Worm (Caenorhabditis elegans) whole organism, young adult: ENCODE measurements around the gene col-128.

Source experiments
- B0261.1 ChIP-seq: sonication (generic microtip); optimal IDR thresholded peaks from 2 replicates; lab custom pipeline; 2016; ENCODE audit warnings: mild to moderate bottlenecking, missing genetic modification characterization, moderate library complexity, missing compliant biosample characterization
- C17E4.6 ChIP-seq: fragments of 200-800 bp; sonication (Bioruptor generic); IDR thresholded peaks from 2 replicates; pipeline ENCODE4 v1.3.6; 2022; ENCODE audit warnings: missing genetic modification reagents, missing genetic modification characterization, missing compliant biosample characterization
- F23B12.7 ChIP-seq: sonication (generic microtip); optimal IDR thresholded peaks from 2 replicates; lab custom pipeline; 2017; ENCODE audit warnings: missing genetic modification characterization, mild to moderate bottlenecking, missing compliant biosample characterization, antibody characterized with exemption, moderate library complexity; ENCODE audit not compliant: insufficient read depth
- F33H1.4 ChIP-seq: fragments of 200-800 bp; sonication (Bioruptor generic); IDR thresholded peaks from 2 replicates; pipeline ENCODE4 v1.3.6; 2022; ENCODE audit warnings: missing genetic modification reagents, missing genetic modification characterization, missing compliant biosample characterization
- Y53G8AR.9 ChIP-seq: fragments of 200-800 bp; sonication (Bioruptor generic); conservative IDR thresholded peaks from 2 replicates; pipeline ENCODE4 v1.3.6; 2022; ENCODE audit warnings: missing genetic modification reagents, missing genetic modification characterization, missing compliant biosample characterization
- Y67H2A.10 ChIP-seq: fragments of 200-800 bp; sonication (Bioruptor generic); conservative IDR thresholded peaks from 2 replicates; pipeline ENCODE4 v1.3.6; 2022; ENCODE audit warnings: missing genetic modification reagents, missing genetic modification characterization, missing compliant biosample characterization
- ama-1 ChIP-seq, 3 experiments: fragments of 150-350 bp in 1 of 3; sonication (generic microtip) in 2 of 3; optimal IDR thresholded peaks; 2 replicates each; lab custom pipeline; 2014 to 2018; ENCODE audit warnings: missing biosample characterization in 2 of 3, missing genetic modification characterization in 2 of 3, missing genetic modification reagents in 2 of 3
- atf-7 ChIP-seq: sonication (generic microtip); optimal IDR thresholded peaks from 2 replicates; lab custom pipeline; 2017; ENCODE audit warnings: mild to moderate bottlenecking, missing genetic modification characterization, missing compliant biosample characterization
- athp-1 ChIP-seq: sonication (generic microtip); optimal IDR thresholded peaks from 2 replicates; lab custom pipeline; 2017; ENCODE audit warnings: mild to moderate bottlenecking, missing genetic modification characterization, missing compliant biosample characterization
- attf-3 ChIP-seq: fragments of 200-800 bp; sonication (Bioruptor generic); conservative IDR thresholded peaks from 2 replicates; pipeline ENCODE4 v1.3.6; 2022; ENCODE audit warnings: missing genetic modification reagents, missing genetic modification characterization, missing compliant biosample characterization
- bed-2 ChIP-seq: fragments of 200-800 bp; sonication (Bioruptor generic); IDR thresholded peaks from 2 replicates; pipeline ENCODE4 v1.3.6; 2022; ENCODE audit warnings: missing genetic modification reagents, missing genetic modification characterization, missing compliant biosample characterization
- ccch-3 ChIP-seq: fragments of 200-800 bp; sonication (Bioruptor generic); optimal IDR thresholded peaks from 2 replicates; lab custom pipeline; 2018; ENCODE audit warnings: mild to moderate bottlenecking, missing genetic modification characterization, missing compliant biosample characterization
- ceh-27 ChIP-seq: fragments of 200-800 bp; sonication (Bioruptor generic); optimal IDR thresholded peaks from 2 replicates; lab custom pipeline; 2018; ENCODE audit warnings: mild to moderate bottlenecking, missing genetic modification characterization, moderate library complexity, missing compliant biosample characterization
- die-1 ChIP-seq: sonication (generic microtip); optimal IDR thresholded peaks from 2 replicates; lab custom pipeline; 2016; ENCODE audit warnings: missing genotype, mild to moderate bottlenecking, missing genetic modification characterization, missing compliant biosample characterization
- dpff-1 ChIP-seq: sonication (generic microtip); optimal IDR thresholded peaks from 2 replicates; lab custom pipeline; 2017; ENCODE audit warnings: mild to moderate bottlenecking, missing genetic modification characterization, missing compliant biosample characterization
- dpl-1 ChIP-seq: fragments of 150-350 bp; optimal IDR thresholded peaks from 2 replicates; lab custom pipeline; 2014; ENCODE audit warnings: missing biosample characterization, missing genetic modification reagents, missing genetic modification characterization
- egl-44 ChIP-seq: fragments of 200-800 bp; sonication (Bioruptor generic); IDR thresholded peaks from 2 replicates; pipeline ENCODE4 v1.3.6; 2022; ENCODE audit warnings: missing genetic modification reagents, missing genetic modification characterization, missing compliant biosample characterization
- ekl-4 ChIP-seq: fragments of 200-800 bp; sonication (Bioruptor generic); IDR thresholded peaks from 2 replicates; pipeline ENCODE4 v1.3.6; 2022; ENCODE audit warnings: missing genetic modification reagents, missing genetic modification characterization, missing compliant biosample characterization
- gei-17 ChIP-seq: fragments of 200-800 bp; sonication (Bioruptor generic); optimal IDR thresholded peaks from 2 replicates; lab custom pipeline; 2018; ENCODE audit warnings: mild to moderate bottlenecking, missing genetic modification characterization, missing compliant biosample characterization
- hlh-26 ChIP-seq: fragments of 200-800 bp; sonication (Bioruptor generic); conservative IDR thresholded peaks from 2 replicates; pipeline ENCODE4 v1.3.6; 2022; ENCODE audit warnings: missing genetic modification reagents, missing genetic modification characterization, missing compliant biosample characterization
- lin-26 ChIP-seq: fragments of 200-800 bp; sonication (Bioruptor generic); IDR thresholded peaks from 2 replicates; pipeline ENCODE4 v1.3.6; 2022; ENCODE audit warnings: missing genetic modification reagents, missing genetic modification characterization, missing compliant biosample characterization
- lin-35 ChIP-seq, 3 experiments: fragments of 150-350 bp in 2 of 3; sonication (generic microtip) in 1 of 3; optimal IDR thresholded peaks; 2 replicates each; lab custom pipeline; 2014 to 2018; ENCODE audit warnings: missing biosample characterization in 3 of 3, missing genetic modification characterization in 3 of 3, missing genetic modification reagents in 3 of 3
- lin-40 ChIP-seq: sonication (generic microtip); optimal IDR thresholded peaks from 2 replicates; lab custom pipeline; 2016; ENCODE audit warnings: missing genetic modification characterization, mild to moderate bottlenecking, missing compliant biosample characterization, missing genotype, missing genetic modification reagents
- lir-1 ChIP-seq: fragments of 200-800 bp; sonication (Bioruptor generic); conservative IDR thresholded peaks from 2 replicates; pipeline ENCODE4 v1.3.6; 2022; ENCODE audit warnings: missing genetic modification reagents, missing genetic modification characterization, missing compliant biosample characterization
- madf-3 ChIP-seq: fragments of 200-800 bp; sonication (Bioruptor generic); IDR thresholded peaks from 2 replicates; pipeline ENCODE4 v1.3.6; 2022; ENCODE audit warnings: missing genetic modification reagents, missing genetic modification characterization, missing compliant biosample characterization
- madf-6 ChIP-seq: fragments of 200-800 bp; sonication (Bioruptor generic); IDR thresholded peaks from 2 replicates; pipeline ENCODE4 v1.3.6; 2022; ENCODE audit warnings: missing genetic modification reagents, missing genetic modification characterization, missing compliant biosample characterization
- mcd-1 ChIP-seq: fragments of 200-800 bp; sonication (Bioruptor generic); IDR thresholded peaks from 2 replicates; pipeline ENCODE4 v1.3.6; 2022; ENCODE audit warnings: missing genetic modification reagents, missing genetic modification characterization, missing compliant biosample characterization
- mes-4 ChIP-seq: sonication (generic microtip); optimal IDR thresholded peaks from 2 replicates; lab custom pipeline; 2016; ENCODE audit warnings: missing genotype, missing genetic modification characterization, missing compliant biosample characterization
- nfya-2 ChIP-seq: fragments of 200-800 bp; sonication (Bioruptor generic); IDR thresholded peaks from 2 replicates; pipeline ENCODE4 v1.3.6; 2022; ENCODE audit warnings: missing genetic modification reagents, missing genetic modification characterization, missing compliant biosample characterization
- nhr-120 ChIP-seq: fragments of 200-800 bp; sonication (Bioruptor generic); IDR thresholded peaks from 2 replicates; pipeline ENCODE4 v1.3.6; 2022; ENCODE audit warnings: missing genetic modification characterization, missing compliant biosample characterization
- nhr-27 ChIP-seq: fragments of 200-800 bp; sonication (Bioruptor generic); optimal IDR thresholded peaks from 2 replicates; lab custom pipeline; 2018; ENCODE audit warnings: mild to moderate bottlenecking, missing genetic modification characterization, moderate library complexity, missing compliant biosample characterization
- nhr-80 ChIP-seq: sonication (generic microtip); optimal IDR thresholded peaks from 2 replicates; lab custom pipeline; 2016; ENCODE audit warnings: missing genetic modification characterization, missing compliant biosample characterization
- pha-4 ChIP-seq: fragments of 150-350 bp; sonication (generic microtip); optimal IDR thresholded peaks from 2 replicates; lab custom pipeline; 2014; ENCODE audit warnings: missing biosample characterization, missing genetic modification reagents, missing genetic modification characterization
- rcor-1 ChIP-seq: fragments of 200-800 bp; sonication (Bioruptor generic); IDR thresholded peaks from 2 replicates; pipeline ENCODE4 v1.3.6; 2022; ENCODE audit warnings: missing genetic modification reagents, missing genetic modification characterization, missing compliant biosample characterization
- sea-2 ChIP-seq: fragments of 200-800 bp; sonication (Bioruptor generic); IDR thresholded peaks from 2 replicates; pipeline ENCODE4 v1.3.6; 2022; ENCODE audit warnings: missing genetic modification characterization, missing compliant biosample characterization
- snpc-4 ChIP-seq, 5 experiments: fragments of 150-350 bp in 1 of 5; sonication (generic microtip) in 4 of 5; optimal IDR thresholded peaks; 2 replicates each; lab custom pipeline; 2014 to 2018; ENCODE audit warnings: missing genetic modification characterization in 5 of 5, missing biosample characterization in 3 of 5, antibody characterized with exemption in 2 of 5, mild to moderate bottlenecking in 2 of 5, missing compliant biosample characterization in 2 of 5, missing genotype in 2 of 5, moderate library complexity in 2 of 5, missing genetic modification reagents in 1 of 5
- sptf-2 ChIP-seq: fragments of 200-800 bp; sonication (Bioruptor generic); optimal IDR thresholded peaks from 2 replicates; lab custom pipeline; 2018; ENCODE audit warnings: mild to moderate bottlenecking, missing genetic modification characterization, missing compliant biosample characterization
- tbp1 ChIP-seq: fragments of 200-800 bp; sonication (Bioruptor generic); optimal IDR thresholded peaks from 2 replicates; lab custom pipeline; 2018; ENCODE audit warnings: mild to moderate bottlenecking, missing genetic modification characterization, missing compliant biosample characterization
- xnd-1 ChIP-seq: sonication (generic microtip); optimal IDR thresholded peaks from 2 replicates; lab custom pipeline; 2016; ENCODE audit warnings: missing genotype, missing genetic modification reagents, missing genetic modification characterization, missing compliant biosample characterization
- zim-3 ChIP-seq: sonication (generic microtip); optimal IDR thresholded peaks from 2 replicates; lab custom pipeline; 2017; ENCODE audit warnings: mild to moderate bottlenecking, missing genetic modification characterization, moderate library complexity, missing compliant biosample characterization
- ztf-28 ChIP-seq: fragments of 200-800 bp; sonication (Bioruptor generic); IDR thresholded peaks from 2 replicates; pipeline ENCODE4 v1.3.6; 2022; ENCODE audit warnings: missing genetic modification reagents, missing genetic modification characterization, missing compliant biosample characterization

col-128 gene

ce11 chrIV:11524241-11524692 lies 27.5 kb downstream of the col-128 start, which contains the start of gene mep-1 (continued):
- TF ChIP-seq snpc-4 (GFP tag; optimal IDR thresholded peaks at IDR 0.05; lab: Kevin White, UChicago) (no peak), snpc-4 (tag; optimal IDR thresholded peaks at IDR 0.05; lab: Kevin White, UChicago) (peak in 2 of 4 experiments; percentile 59 to 61), ccch-3 (GFP tag; lab: Kevin White, UChicago) (no peak), nhr-80 (tag; lab: Kevin White, UChicago) (peak; percentile 38), nhr-120 (GFP tag; lab: Robert Waterston, UW) (no peak), ztf-28 (GFP tag; lab: Robert Waterston, UW) (peak; percentile 50; the same call in 1 of the 2 replicates), tbp1 (GFP tag; lab: Kevin White, UChicago) (no peak), zim-3 (tag; lab: Kevin White, UChicago) (peak; percentile 50), lin-40 (tag; lab: Kevin White, UChicago) (peak; percentile 14), mcd-1 (GFP tag; lab: Robert Waterston, UW) (peak; percentile 63)

- TF ChIP-seq Y67H2A.10 (no peak), egl-44 (GFP tag; lab: Robert Waterston, UW) (no peak), xnd-1 (tag; lab: Kevin White, UChicago) (no peak), mcd-1 (GFP tag; lab: Robert Waterston, UW) (no peak), sea-2 (no peak), nfya-2 (GFP tag; lab: Robert Waterston, UW) (no peak), atf-7 (no peak), madf-3 (GFP tag; lab: Robert Waterston, UW) (no peak), pha-4 (tag; lab: Kevin White, UChicago) (no peak), die-1 (tag; lab: Kevin White, UChicago) (no peak), lir-1 (peak; percentile 83), madf-6 (0 out of 2 replicates have a peak, but pooled peaks have one; percentile 9), sptf-2 (no peak), dpl-1 (GFP tag; lab: Kevin White, UChicago) (no peak), Y53G8AR.9 (GFP tag; lab: Robert Waterston, UW) (no peak), B0261.1 (tag; lab: Kevin White, UChicago) (no peak), ceh-27 (GFP tag; lab: Kevin White, UChicago) (no peak), rcor-1 (GFP tag; lab: Robert Waterston, UW) (0 out of 2 replicates have a peak, but pooled peaks have one; percentile 14), ekl-4 (GFP tag; lab: Robert Waterston, UW) (0 out of 2 replicates have a peak, but pooled peaks have one; percentile 9), C17E4.6 (GFP tag; lab: Robert Waterston, UW) (no peak), lin-26 (GFP tag; lab: Robert Waterston, UW) (0 out of 2 replicates have a peak, but pooled peaks have one; percentile 55), lin-35 (GFP tag; optimal IDR thresholded peaks at IDR 0.05; lab: Kevin White, UChicago) (peak in 1 of 3 experiments; percentile 1), attf-3 (0 out of 2 replicates have a peak, but pooled peaks have one; percentile 15), mes-4 (tag; lab: Kevin White, UChicago) (no peak), F23B12.7 (no peak), gei-17 (no peak), dpff-1 (tag; lab: Kevin White, UChicago) (no peak), bed-2 (GFP tag; lab: Robert Waterston, UW) (no peak), F33H1.4 (GFP tag; lab: Robert Waterston, UW) (no peak), hlh-26 (GFP tag; lab: Robert Waterston, UW) (no peak), ama-1 (optimal IDR thresholded peaks at IDR 0.05; lab: Kevin White, UChicago) (no peak), ama-1 (GFP tag; optimal IDR thresholded peaks at IDR 0.05; lab: Kevin White, UChicago) (no peak), athp-1 (no peak), nhr-27 (tag; lab: Kevin White, UChicago) (no peak)
These were observed 28.1 kb downstream of the col-128 start for ce11 chrIV:11523685-11524084.
